Fruit fly (Drosophila melanogaster): ENCODE results near the gene CG17648.

CG17648 gene

dm6 chr2L:1723937-1724591, 28.0 kb upstream of the CG17648 start, which contains the start of gene Rim2 (continued):
- TF ChIP-seq CG9609 (GFP tag; optimal IDR thresholded peaks at IDR 0.05) (peak; percentile 26), Six4 (GFP tag; optimal IDR thresholded peaks at IDR 0.05) (no peak), CG17612 (GFP tag; IDR thresholded peaks at IDR 0.05) (no peak), sob (GFP tag; IDR thresholded peaks at IDR 0.05) (0 out of 2 replicates have a peak, but pooled peaks have one; percentile 26), CG13424 (tag; optimal IDR thresholded peaks at IDR 0.05) (peak; percentile 23), lilli (GFP tag; optimal IDR thresholded peaks at IDR 0.05) (peak; percentile 12), Vsx1 (GFP tag; optimal IDR thresholded peaks at IDR 0.05) (no peak), aop (GFP tag; IDR thresholded peaks at IDR 0.05) (no peak), kah (GFP tag; optimal IDR thresholded peaks at IDR 0.05) (no peak), HmgD (GFP tag; optimal IDR thresholded peaks at IDR 0.05) (peak; percentile 60), dysf (GFP tag; IDR thresholded peaks at IDR 0.05) (no peak), Ptx1 (GFP tag; IDR thresholded peaks at IDR 0.05) (no peak), CG1233 (GFP tag; optimal IDR thresholded peaks at IDR 0.05) (no peak), dpn (GFP tag; optimal IDR thresholded peaks at IDR 0.05) (peak in 1 of 2 experiments; percentile 21), CG17361 (GFP tag; IDR thresholded peaks at IDR 0.05) (no peak), CG31224 (GFP tag; IDR thresholded peaks at IDR 0.05) (no peak), vfl (GFP tag; optimal IDR thresholded peaks at IDR 0.05) (peak; percentile 25), Nf-YB (GFP tag; optimal IDR thresholded peaks at IDR 0.05) (no peak), mirr (GFP tag; optimal IDR thresholded peaks at IDR 0.05) (peak; percentile 39), CG8290 (GFP tag; optimal IDR thresholded peaks at IDR 0.05) (peak; percentile 40), CG8290 (tag; optimal IDR thresholded peaks at IDR 0.05) (peak in 1 of 2 experiments; percentile 68), danr (GFP tag; IDR thresholded peaks at IDR 0.05) (no peak), zf30C (GFP tag; optimal IDR thresholded peaks at IDR 0.05) (no peak), Fer3 (tag; optimal IDR thresholded peaks at IDR 0.05) (no peak), Lim3 (GFP tag; IDR thresholded peaks at IDR 0.05) (no peak), CG14441 (GFP tag; IDR thresholded peaks at IDR 0.05) (no peak), CG12659 (GFP tag; optimal IDR thresholded peaks at IDR 0.05) (peak; percentile 72), CG6272 (GFP tag; IDR thresholded peaks at IDR 0.05) (no peak), lbe (GFP tag; optimal IDR thresholded peaks at IDR 0.05) (no peak), nerfin-2 (GFP tag; IDR thresholded peaks at IDR 0.05; ENCODE audit: partially characterized antibody) (no peak), CG4820 (GFP tag; optimal IDR thresholded peaks at IDR 0.05) (no peak), yki (optimal IDR thresholded peaks at IDR 0.05) (no peak), br (optimal IDR thresholded peaks at IDR 0.05) (no peak), Antp (GFP tag; optimal IDR thresholded peaks at IDR 0.05) (no peak), CG6254 (GFP tag; optimal IDR thresholded peaks at IDR 0.05) (no peak), CG18619 (GFP tag; optimal IDR thresholded peaks at IDR 0.05) (no peak), CG15601 (tag; optimal IDR thresholded peaks at IDR 0.05) (peak; percentile 98), slou (GFP tag; optimal IDR thresholded peaks at IDR 0.05) (no peak), CG8388 (GFP tag; optimal IDR thresholded peaks at IDR 0.05) (no peak), CG30431 (GFP tag; optimal IDR thresholded peaks at IDR 0.05) (no peak), Chrac-16 (GFP tag; optimal IDR thresholded peaks at IDR 0.05) (no peak), sima (GFP tag; optimal IDR thresholded peaks at IDR 0.05) (no peak), CG32532 (GFP tag; IDR thresholded peaks at IDR 0.05) (no peak), Dek (tag; optimal IDR thresholded peaks at IDR 0.05) (peak; percentile 12), CG14050 (GFP tag; IDR thresholded peaks at IDR 0.05) (no peak), gro (GFP tag; optimal IDR thresholded peaks at IDR 0.05) (peak; percentile 49), Taf1 (GFP tag; IDR thresholded peaks at IDR 0.05) (no peak), CG2875 (GFP tag; optimal IDR thresholded peaks at IDR 0.05) (no peak), CkIIα-i1 (GFP tag; IDR thresholded peaks at IDR 0.05) (no peak), CG8944 (GFP tag; optimal IDR thresholded peaks at IDR 0.05) (no peak), cwo (GFP tag; optimal IDR thresholded peaks at IDR 0.05) (no peak), Bdp1 (GFP tag; optimal IDR thresholded peaks at IDR 0.05) (no peak), Poxn (GFP tag; IDR thresholded peaks at IDR 0.05) (no peak)
